2 worm cellular contexts compared by ENCODE assay signal in the genomic region with DNA sequence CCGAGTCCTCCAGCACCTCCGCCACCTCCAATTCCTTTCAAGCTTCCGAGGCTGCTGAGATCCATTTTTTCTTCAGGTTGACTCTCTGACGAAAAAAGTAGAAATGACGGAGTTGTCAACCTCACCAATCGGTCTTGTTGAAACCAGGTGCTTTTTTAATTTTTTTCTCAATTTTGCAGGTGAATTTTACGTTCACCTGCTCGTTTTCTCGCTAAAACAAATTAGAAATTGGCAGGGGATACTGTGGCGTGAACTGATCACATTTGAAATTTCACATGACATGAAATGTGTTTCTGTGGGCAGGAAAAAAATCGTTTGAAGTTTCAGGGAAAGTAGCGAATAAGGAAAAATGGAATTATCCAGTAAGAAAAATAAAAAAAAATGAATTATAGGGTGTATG.
TF ChIP-seq lines count a peak whose summit lies in the region.

Gene C18H7.6, minus strand, starts transcription at position 104 of the 400 bp plus-strand sequence.

TF ChIP-seq in whole organism, L1 larva, 84 proteins besides CTCF, POLR2A, EP300 and RAD21:
- TF ChIP-seq fos-1 (tag; optimal IDR thresholded peaks at IDR 0.05; lab: Kevin White, UChicago) = no peak
- TF ChIP-seq nhr-71 (tag; optimal IDR thresholded peaks at IDR 0.05; lab: Kevin White, UChicago) = no peak
- TF ChIP-seq dpl-1 (GFP tag; optimal IDR thresholded peaks at IDR 0.05; lab: Kevin White, UChicago) = no peak
- TF ChIP-seq nhr-237 (tag; optimal IDR thresholded peaks at IDR 0.05; lab: Kevin White, UChicago) = no peak
- no peak for TF ChIP-seq unc-62 (GFP tag; optimal IDR thresholded peaks at IDR 0.05; lab: Kevin White, UChicago)
- no peak for TF ChIP-seq egl-13 (tag; optimal IDR thresholded peaks at IDR 0.05; lab: Kevin White, UChicago)
- peak; percentile 2 for TF ChIP-seq fkh-8 (tag; optimal IDR thresholded peaks at IDR 0.05; lab: Kevin White, UChicago)
- TF ChIP-seq hlh-4 (tag; optimal IDR thresholded peaks at IDR 0.05; lab: Kevin White, UChicago) = peak; percentile 97
- no peak for TF ChIP-seq elt-2 (tag; optimal IDR thresholded peaks at IDR 0.05; lab: Kevin White, UChicago)

TF ChIP-seq in whole organism, L4 larva, 104 proteins besides CTCF, POLR2A, EP300 and RAD21:
- 0 out of 2 replicates have a peak, but pooled peaks have one; percentile 7 for TF ChIP-seq set-16 (GFP tag; IDR thresholded peaks at IDR 0.05; lab: Robert Waterston, UW)
- TF ChIP-seq madf-9 (GFP tag; conservative IDR thresholded peaks at IDR 0.05; lab: Robert Waterston, UW) = no peak
